2 fruit fly cellular contexts compared by ENCODE assay signal in genomic region chr3L:320010-320337, dm6.
TF ChIP-seq lines count a peak whose summit lies in the region.

No protein-coding gene starts in this region.

- no peak for TF ChIP-seq CTCF in whole organism, embryonic (GFP tag; optimal IDR thresholded peaks at IDR 0.05; lab: Kevin White, UChicago)

TF ChIP-seq in whole organism, embryonic, 481 proteins besides CTCF, POLR2A, EP300 and RAD21:
- TF ChIP-seq Doc3 (GFP tag; IDR thresholded peaks at IDR 0.05; lab: Robert Waterston, UW; ENCODE audit: partially characterized antibody), result no peak
- no peak for TF ChIP-seq Gsc (GFP tag; IDR thresholded peaks at IDR 0.05; lab: Robert Waterston, UW)
- TF ChIP-seq Myb (GFP tag; optimal IDR thresholded peaks at IDR 0.05; lab: Kevin White, UChicago), result peak; percentile 65
- TF ChIP-seq CG10462 (GFP tag; optimal IDR thresholded peaks at IDR 0.05; lab: Kevin White, UChicago), result peak; percentile 60
- no peak for TF ChIP-seq Meics (GFP tag; optimal IDR thresholded peaks at IDR 0.05; lab: Kevin White, UChicago)
- TF ChIP-seq gt (GFP tag; IDR thresholded peaks at IDR 0.05; lab: Robert Waterston, UW), result no peak
- peak; percentile 63 for TF ChIP-seq sens (GFP tag; lab: Kevin White, UChicago)
- peak; percentile 17 for TF ChIP-seq D (optimal IDR thresholded peaks at IDR 0.05; lab: Kevin White, UChicago)
- TF ChIP-seq D (GFP tag; optimal IDR thresholded peaks at IDR 0.05; lab: Kevin White, UChicago), result no peak
TF ChIP-seq in whole organism, embryonic: peak in this region for 4.

TF ChIP-seq in whole organism, prepupa, 60 proteins besides CTCF, POLR2A, EP300 and RAD21:
- TF ChIP-seq CG8632 (GFP tag; optimal IDR thresholded peaks at IDR 0.05; lab: Kevin White, UChicago) (no peak), Eip75B (GFP tag; optimal IDR thresholded peaks at IDR 0.05; lab: Kevin White, UChicago) (no peak), pdm3 (GFP tag; optimal IDR thresholded peaks at IDR 0.05; lab: Kevin White, UChicago) (no peak), Eip93F (GFP tag; optimal IDR thresholded peaks at IDR 0.05; lab: Kevin White, UChicago) (no peak), salr (GFP tag; optimal IDR thresholded peaks at IDR 0.05; lab: Kevin White, UChicago) (no peak), CG15336 (GFP tag; IDR thresholded peaks at IDR 0.05; lab: Robert Waterston, UW) (0 out of 2 replicates have a peak, but pooled peaks have one; percentile 4), esn (GFP tag; optimal IDR thresholded peaks at IDR 0.05; lab: Kevin White, UChicago) (no peak), CG3919 (GFP tag; optimal IDR thresholded peaks at IDR 0.05; lab: Kevin White, UChicago) (no peak), topi (GFP tag; optimal IDR thresholded peaks at IDR 0.05; lab: Kevin White, UChicago) (no peak), Eip78C (GFP tag; lab: Kevin White, UChicago) (peak; percentile 23), eg (GFP tag; IDR thresholded peaks at IDR 0.05; lab: Robert Waterston, UW) (no peak), Hr38 (GFP tag; optimal IDR thresholded peaks at IDR 0.05; lab: Kevin White, UChicago) (no peak), CG10631 (GFP tag; optimal IDR thresholded peaks at IDR 0.05; lab: Kevin White, UChicago) (no peak)
TF ChIP-seq in whole organism, prepupa: peak in this region for 2.
